Fruit fly (Drosophila melanogaster): Measurements from ENCODE around the gene Rh50.

- TF ChIP-seq CG12768 (GFP tag; optimal IDR thresholded peaks at IDR 0.05) (no peak), bab1 (GFP tag; optimal IDR thresholded peaks at IDR 0.05) (no peak), ovo (GFP tag; optimal IDR thresholded peaks at IDR 0.05) (no peak), Clk (GFP tag; optimal IDR thresholded peaks at IDR 0.05) (no peak)
Measured at dm6 chr3L:4929781-4930180, 19.6 kb downstream of the Rh50 start.

All from whole organism, adult.